Worm (Caenorhabditis elegans) whole organism, young adult: ENCODE results near the gene mdf-1.
A peak's percentile ranks its signal among the peaks of the same experiment; 100 is the strongest.

Source experiments
- B0019.2 ChIP-seq: fragments of 200-800 bp; sonication (Bioruptor generic); conservative IDR thresholded peaks from 2 replicates; pipeline ENCODE4 v1.3.6; 2022; ENCODE audit warnings: missing genetic modification reagents, missing genetic modification characterization, missing compliant biosample characterization
- B0035.1 ChIP-seq: sonication (generic microtip); optimal IDR thresholded peaks from 2 replicates; lab custom pipeline; 2016; ENCODE audit warnings: missing genetic modification characterization, mild to moderate bottlenecking, missing compliant biosample characterization, missing genotype, missing genetic modification reagents
- B0336.3 ChIP-seq: fragments of 200-800 bp; sonication (Bioruptor generic); IDR thresholded peaks from 2 replicates; pipeline ENCODE4 v1.3.6; 2022; ENCODE audit warnings: missing genetic modification characterization, missing compliant biosample characterization
- F10E7.11 ChIP-seq: sonication (generic microtip); optimal IDR thresholded peaks from 2 replicates; lab custom pipeline; 2017; ENCODE audit warnings: mild to moderate bottlenecking, missing genetic modification characterization, moderate library complexity, missing compliant biosample characterization
- F33H1.4 ChIP-seq: fragments of 200-800 bp; sonication (Bioruptor generic); IDR thresholded peaks from 2 replicates; pipeline ENCODE4 v1.3.6; 2022; ENCODE audit warnings: missing genetic modification reagents, missing genetic modification characterization, missing compliant biosample characterization
- F52B5.7 ChIP-seq: sonication (generic microtip); optimal IDR thresholded peaks from 2 replicates; lab custom pipeline; 2016; ENCODE audit warnings: mild to moderate bottlenecking, missing genetic modification characterization, missing compliant biosample characterization
- Y53F4B.3 ChIP-seq: fragments of 200-800 bp; sonication (Bioruptor generic); IDR thresholded peaks from 2 replicates; pipeline ENCODE4 v1.3.6; 2022; ENCODE audit warnings: missing genetic modification reagents, missing genetic modification characterization, missing compliant biosample characterization
- Y53G8AR.9 ChIP-seq: fragments of 200-800 bp; sonication (Bioruptor generic); conservative IDR thresholded peaks from 2 replicates; pipeline ENCODE4 v1.3.6; 2022; ENCODE audit warnings: missing genetic modification reagents, missing genetic modification characterization, missing compliant biosample characterization
- akir-1 ChIP-seq: fragments of 200-800 bp; sonication (Bioruptor generic); optimal IDR thresholded peaks from 2 replicates; lab custom pipeline; 2018; ENCODE audit warnings: mild to moderate bottlenecking, missing genetic modification characterization, moderate library complexity, missing compliant biosample characterization
- atf-7 ChIP-seq: sonication (generic microtip); optimal IDR thresholded peaks from 2 replicates; lab custom pipeline; 2017; ENCODE audit warnings: mild to moderate bottlenecking, missing genetic modification characterization, missing compliant biosample characterization
- bed-2 ChIP-seq: fragments of 200-800 bp; sonication (Bioruptor generic); IDR thresholded peaks from 2 replicates; pipeline ENCODE4 v1.3.6; 2022; ENCODE audit warnings: missing genetic modification reagents, missing genetic modification characterization, missing compliant biosample characterization
- cebp-1 ChIP-seq, 2 experiments: fragments of 200-800 bp in 1 of 2; sonication (Bioruptor generic) in 1 of 2; sonication (generic microtip) in 1 of 2; IDR thresholded peaks in 1 of 2; optimal IDR thresholded peaks in 1 of 2; 2 replicates each; pipeline versions ENCODE4 v1.3.6 to Lab custom; 2017 to 2022; ENCODE audit warnings: missing compliant biosample characterization in 2 of 2, missing genetic modification characterization in 2 of 2, mild to moderate bottlenecking in 1 of 2, missing genetic modification reagents in 1 of 2, moderate library complexity in 1 of 2
- ceh-79 ChIP-seq: sonication (generic microtip); optimal IDR thresholded peaks from 2 replicates; lab custom pipeline; 2017; ENCODE audit warnings: mild to moderate bottlenecking, missing genetic modification characterization, missing compliant biosample characterization
- chd-7 ChIP-seq: sonication (generic microtip); optimal IDR thresholded peaks from 2 replicates; lab custom pipeline; 2016; ENCODE audit warnings: mild to moderate bottlenecking, missing genetic modification characterization, moderate library complexity, missing compliant biosample characterization
- dox-1 ChIP-seq: fragments of 200-800 bp; sonication (Bioruptor generic); IDR thresholded peaks from 2 replicates; pipeline ENCODE4 v1.3.6; 2022; ENCODE audit warnings: missing genetic modification reagents, missing genetic modification characterization, missing compliant biosample characterization
- egl-44 ChIP-seq: fragments of 200-800 bp; sonication (Bioruptor generic); IDR thresholded peaks from 2 replicates; pipeline ENCODE4 v1.3.6; 2022; ENCODE audit warnings: missing genetic modification reagents, missing genetic modification characterization, missing compliant biosample characterization
- egrh-3 ChIP-seq: fragments of 200-800 bp; sonication (Bioruptor generic); IDR thresholded peaks from 2 replicates; pipeline ENCODE4 v1.3.6; 2022; ENCODE audit warnings: missing genetic modification reagents, missing genetic modification characterization, missing compliant biosample characterization
- ekl-4 ChIP-seq: fragments of 200-800 bp; sonication (Bioruptor generic); IDR thresholded peaks from 2 replicates; pipeline ENCODE4 v1.3.6; 2022; ENCODE audit warnings: missing genetic modification reagents, missing genetic modification characterization, missing compliant biosample characterization
- gei-17 ChIP-seq: fragments of 200-800 bp; sonication (Bioruptor generic); optimal IDR thresholded peaks from 2 replicates; lab custom pipeline; 2018; ENCODE audit warnings: mild to moderate bottlenecking, missing genetic modification characterization, missing compliant biosample characterization
- hlh-12 ChIP-seq: sonication (generic microtip); optimal IDR thresholded peaks from 2 replicates; lab custom pipeline; 2016; ENCODE audit warnings: missing genetic modification characterization, missing compliant biosample characterization
- let-526 ChIP-seq: fragments of 200-800 bp; sonication (Bioruptor generic); IDR thresholded peaks from 2 replicates; pipeline ENCODE4 v1.3.6; 2022; ENCODE audit warnings: missing genetic modification reagents, missing genetic modification characterization, missing compliant biosample characterization
- let-607 ChIP-seq, 2 experiments: fragments of 200-800 bp in 1 of 2; sonication (Bioruptor generic) in 1 of 2; sonication (generic microtip) in 1 of 2; optimal IDR thresholded peaks; 2 replicates each; lab custom pipeline; 2016 to 2018; ENCODE audit warnings: mild to moderate bottlenecking in 2 of 2, missing compliant biosample characterization in 2 of 2, missing genetic modification characterization in 2 of 2, moderate library complexity in 2 of 2, missing genotype in 1 of 2
- lir-1 ChIP-seq: fragments of 200-800 bp; sonication (Bioruptor generic); conservative IDR thresholded peaks from 2 replicates; pipeline ENCODE4 v1.3.6; 2022; ENCODE audit warnings: missing genetic modification reagents, missing genetic modification characterization, missing compliant biosample characterization
- madf-10 ChIP-seq: sonication (generic microtip); optimal IDR thresholded peaks from 2 replicates; lab custom pipeline; 2016; ENCODE audit warnings: mild to moderate bottlenecking, missing genetic modification characterization, missing compliant biosample characterization
- madf-6 ChIP-seq: fragments of 200-800 bp; sonication (Bioruptor generic); IDR thresholded peaks from 2 replicates; pipeline ENCODE4 v1.3.6; 2022; ENCODE audit warnings: missing genetic modification reagents, missing genetic modification characterization, missing compliant biosample characterization
- mxl-1 ChIP-seq: sonication (generic microtip); optimal IDR thresholded peaks from 2 replicates; lab custom pipeline; 2016; ENCODE audit warnings: missing genetic modification characterization, missing compliant biosample characterization
- nfya-1 ChIP-seq: sonication (generic microtip); optimal IDR thresholded peaks from 2 replicates; lab custom pipeline; 2017; ENCODE audit warnings: antibody characterized with exemption, missing compliant biosample characterization, missing genetic modification characterization, borderline replicate concordance; ENCODE audit not compliant: insufficient read depth
- nfya-2 ChIP-seq: fragments of 200-800 bp; sonication (Bioruptor generic); IDR thresholded peaks from 2 replicates; pipeline ENCODE4 v1.3.6; 2022; ENCODE audit warnings: missing genetic modification reagents, missing genetic modification characterization, missing compliant biosample characterization
- nhr-120 ChIP-seq: fragments of 200-800 bp; sonication (Bioruptor generic); IDR thresholded peaks from 2 replicates; pipeline ENCODE4 v1.3.6; 2022; ENCODE audit warnings: missing genetic modification characterization, missing compliant biosample characterization
- nhr-90 ChIP-seq: sonication (generic microtip); optimal IDR thresholded peaks from 2 replicates; lab custom pipeline; 2016; ENCODE audit warnings: missing genotype, mild to moderate bottlenecking, missing genetic modification characterization, missing compliant biosample characterization
- pbrm-1 ChIP-seq: fragments of 200-800 bp; sonication (Bioruptor generic); IDR thresholded peaks from 2 replicates; pipeline ENCODE4 v1.3.6; 2022; ENCODE audit warnings: missing genetic modification reagents, missing genetic modification characterization, missing compliant biosample characterization
- rec-8 ChIP-seq, 2 experiments: sonication (generic microtip); optimal IDR thresholded peaks; 2 replicates each; lab custom pipeline; 2016; ENCODE audit warnings: mild to moderate bottlenecking in 2 of 2, missing genetic modification characterization in 2 of 2, missing genetic modification reagents in 2 of 2, missing genotype in 2 of 2, missing biosample characterization in 1 of 2, missing compliant biosample characterization in 1 of 2, moderate library complexity in 1 of 2
- rpc-1 ChIP-seq, 2 experiments: fragments of 150-350 bp in 1 of 2; sonication (generic microtip) in 1 of 2; optimal IDR thresholded peaks; 2 replicates each; lab custom pipeline; 2014 to 2018; ENCODE audit warnings: missing biosample characterization in 1 of 2, missing genetic modification characterization in 1 of 2, missing genetic modification reagents in 1 of 2, missing genotype in 1 of 2
- sea-2 ChIP-seq: fragments of 200-800 bp; sonication (Bioruptor generic); IDR thresholded peaks from 2 replicates; pipeline ENCODE4 v1.3.6; 2022; ENCODE audit warnings: missing genetic modification characterization, missing compliant biosample characterization
- tbx-9 ChIP-seq: sonication (generic microtip); optimal IDR thresholded peaks from 2 replicates; lab custom pipeline; 2016; ENCODE audit warnings: borderline replicate concordance, missing genetic modification characterization, inconsistent platforms, missing compliant biosample characterization
- tlf-1 ChIP-seq: fragments of 200-800 bp; sonication (Bioruptor generic); optimal IDR thresholded peaks from 2 replicates; lab custom pipeline; 2018; ENCODE audit warnings: mild to moderate bottlenecking, missing genetic modification characterization, missing compliant biosample characterization
- xnd-1 ChIP-seq: sonication (generic microtip); optimal IDR thresholded peaks from 2 replicates; lab custom pipeline; 2016; ENCODE audit warnings: missing genotype, missing genetic modification reagents, missing genetic modification characterization, missing compliant biosample characterization
- ztf-18 ChIP-seq: sonication (generic microtip); optimal IDR thresholded peaks from 2 replicates; lab custom pipeline; 2016; ENCODE audit warnings: missing genotype, mild to moderate bottlenecking, missing genetic modification characterization, missing compliant biosample characterization

mdf-1 gene

ce11 chrV:9546860-9547269 lies 2.8 kb upstream of the mdf-1 start, which contains the start of gene his-37 (continued):
- TF ChIP-seq Y53F4B.3 (GFP tag; lab: Robert Waterston, UW) = no peak
- peak; percentile 78 for TF ChIP-seq cebp-1 (GFP tag; IDR thresholded peaks at IDR 0.05; lab: Robert Waterston, UW)
- TF ChIP-seq cebp-1 (tag; optimal IDR thresholded peaks at IDR 0.05; lab: Kevin White, UChicago) = peak; percentile 96
- TF ChIP-seq Y53G8AR.9 (GFP tag; lab: Robert Waterston, UW) = peak; percentile 96
- peak; percentile 69 for TF ChIP-seq B0035.1
- TF ChIP-seq mxl-1 (tag; lab: Kevin White, UChicago) = no peak
- TF ChIP-seq tbx-9 (tag; lab: Kevin White, UChicago) = no peak
- peak; percentile 40 for TF ChIP-seq egrh-3
- TF ChIP-seq gei-17 = peak; percentile 85
- no peak for TF ChIP-seq nfya-2 (GFP tag; lab: Robert Waterston, UW)
- peak; percentile 6 for TF ChIP-seq rpc-1 (optimal IDR thresholded peaks at IDR 0.05; lab: Kevin White, UChicago)
- TF ChIP-seq rpc-1 (tag; optimal IDR thresholded peaks at IDR 0.05; lab: Kevin White, UChicago) = no peak
- TF ChIP-seq xnd-1 (tag; lab: Kevin White, UChicago) = no peak
- TF ChIP-seq F10E7.11 (tag; lab: Kevin White, UChicago) = no peak
- TF ChIP-seq atf-7 (tag; lab: Kevin White, UChicago) = peak; percentile 97
- peak; percentile 70 for TF ChIP-seq let-526
- peak; percentile 94 for TF ChIP-seq chd-7 (tag; lab: Kevin White, UChicago)
- no peak for TF ChIP-seq F52B5.7 (tag; lab: Kevin White, UChicago)
- peak; percentile 96 for TF ChIP-seq B0336.3 (GFP tag; lab: Robert Waterston, UW)
- TF ChIP-seq egl-44 (GFP tag; lab: Robert Waterston, UW) = peak; percentile 96
- peak; percentile 33; the same call in 1 of the 2 replicates for TF ChIP-seq madf-6
- peak; percentile 90 for TF ChIP-seq lir-1 (GFP tag; lab: Robert Waterston, UW)
- TF ChIP-seq sea-2 = 0 out of 2 replicates have a peak, but pooled peaks have one; percentile 55
- 0 out of 2 replicates have a peak, but pooled peaks have one; percentile 57 for TF ChIP-seq nhr-120 (GFP tag; lab: Robert Waterston, UW)
- no peak for TF ChIP-seq nfya-1 (tag; lab: Kevin White, UChicago)
- peak; percentile 98 for TF ChIP-seq pbrm-1 (GFP tag; lab: Robert Waterston, UW)
- TF ChIP-seq rec-8 (tag; optimal IDR thresholded peaks at IDR 0.05; lab: Kevin White, UChicago) = no peak
- TF ChIP-seq tlf-1 = peak; percentile 97
- no peak for TF ChIP-seq B0019.2 (GFP tag; lab: Robert Waterston, UW)
- peak; percentile 55 for TF ChIP-seq F33H1.4 (GFP tag; lab: Robert Waterston, UW)
- TF ChIP-seq hlh-12 (tag; lab: Kevin White, UChicago) = no peak
- TF ChIP-seq ekl-4 (GFP tag; lab: Robert Waterston, UW) = peak; percentile 93
- TF ChIP-seq nhr-90 (tag; lab: Kevin White, UChicago) = peak; percentile 95
- no peak for TF ChIP-seq bed-2 (GFP tag; lab: Robert Waterston, UW)
- peak; percentile 93 to 95 for TF ChIP-seq let-607 (tag; optimal IDR thresholded peaks at IDR 0.05; lab: Kevin White, UChicago)
- TF ChIP-seq madf-10 (tag; lab: Kevin White, UChicago) = peak; percentile 95
- TF ChIP-seq ceh-79 (tag; lab: Kevin White, UChicago) = no peak
- TF ChIP-seq akir-1 (GFP tag; lab: Kevin White, UChicago) = peak; percentile 33
- peak; percentile 91 for TF ChIP-seq ztf-18 (tag; lab: Kevin White, UChicago)
- TF ChIP-seq dox-1 = peak; percentile 98
